Fruit fly (Drosophila melanogaster) whole organism, adult: ENCODE results near the gene CG17026.
A peak's percentile ranks its signal among the peaks of the same experiment; 100 is the strongest.

Experiments used
- CG11617 ChIP-seq: fragments of 200-800 bp; sonication (Bioruptor generic); optimal IDR thresholded peaks from 2 replicates; lab custom pipeline; 2017; ENCODE audit warnings: mild to moderate bottlenecking, missing biosample characterization, missing genetic modification reagents, missing genetic modification characterization
- CG12768 ChIP-seq: fragments of 200-800 bp; sonication (Bioruptor generic); optimal IDR thresholded peaks from 2 replicates; lab custom pipeline; 2017; ENCODE audit warnings: missing biosample characterization, missing genetic modification characterization, mild to moderate bottlenecking, moderate library complexity, missing genetic modification reagents
- CG14711 ChIP-seq: fragments of 200-800 bp; sonication (Bioruptor generic); optimal IDR thresholded peaks from 2 replicates; lab custom pipeline; 2018; ENCODE audit warnings: missing biosample characterization, mild to moderate bottlenecking, missing genetic modification characterization, moderate library complexity
- CG1620 ChIP-seq: fragments of 200-800 bp; sonication (Bioruptor generic); optimal IDR thresholded peaks from 2 replicates; lab custom pipeline; 2016; ENCODE audit warnings: missing biosample characterization, missing genetic modification characterization
- CG33017 ChIP-seq: fragments of 200-800 bp; sonication (Bioruptor generic); optimal IDR thresholded peaks from 2 replicates; lab custom pipeline; 2018; ENCODE audit warnings: missing biosample characterization, mild to moderate bottlenecking, missing genetic modification characterization, moderate library complexity
- CG5204 ChIP-seq: fragments of 200-800 bp; sonication (Bioruptor generic); optimal IDR thresholded peaks from 2 replicates; lab custom pipeline; 2016; ENCODE audit warnings: missing biosample characterization, missing genetic modification characterization
- CG7045 ChIP-seq: fragments of 200-800 bp; sonication (Bioruptor generic); optimal IDR thresholded peaks from 2 replicates; lab custom pipeline; 2017; ENCODE audit warnings: missing biosample characterization, mild to moderate bottlenecking, missing genetic modification characterization
- CG7101 ChIP-seq: fragments of 200-800 bp; sonication (Bioruptor generic); optimal IDR thresholded peaks from 2 replicates; lab custom pipeline; 2018; ENCODE audit warnings: missing biosample characterization, mild to moderate bottlenecking, missing genetic modification characterization, moderate library complexity
- Clk ChIP-seq: fragments of 200-800 bp; sonication (Bioruptor generic); optimal IDR thresholded peaks from 2 replicates; lab custom pipeline; 2017; ENCODE audit warnings: missing biosample characterization, missing genetic modification characterization
- Crg-1 ChIP-seq: fragments of 200-800 bp; sonication (Bioruptor generic); optimal IDR thresholded peaks from 2 replicates; lab custom pipeline; 2016; ENCODE audit warnings: missing biosample characterization, missing genetic modification characterization
- Hr96 ChIP-seq: fragments of 200-800 bp; sonication (Bioruptor generic); optimal IDR thresholded peaks from 2 replicates; lab custom pipeline; 2016; ENCODE audit warnings: missing biosample characterization, missing genetic modification characterization
- Mnt ChIP-seq: fragments of 200-800 bp; sonication (Bioruptor generic); optimal IDR thresholded peaks from 2 replicates; lab custom pipeline; 2016; ENCODE audit warnings: missing biosample characterization, mild to moderate bottlenecking, missing genetic modification characterization
- bab1 ChIP-seq: fragments of 200-800 bp; sonication (Bioruptor generic); optimal IDR thresholded peaks from 3 replicates; lab custom pipeline; 2019; ENCODE audit warnings: missing biosample characterization, mild to moderate bottlenecking, missing genetic modification characterization, moderate library complexity
- cic ChIP-seq: fragments of 200-800 bp; sonication (Bioruptor generic); optimal IDR thresholded peaks from 2 replicates; lab custom pipeline; 2017; ENCODE audit warnings: missing biosample characterization, mild to moderate bottlenecking, missing genetic modification characterization, moderate library complexity
- cnc ChIP-seq, 2 experiments: fragments of >200 bp; optimal IDR thresholded peaks; 2 replicates each; lab custom pipeline; 2017
- kay ChIP-seq: fragments of 200-800 bp; sonication (Bioruptor generic); peaks from one replicate; lab custom pipeline; 2016; ENCODE audit warnings: missing biosample characterization, missing genetic modification characterization, borderline replicate concordance
- ovo ChIP-seq: fragments of 200-800 bp; sonication (Bioruptor generic); optimal IDR thresholded peaks from 2 replicates; lab custom pipeline; 2016; ENCODE audit warnings: missing biosample characterization, missing genetic modification characterization
- pad ChIP-seq: fragments of 200-800 bp; sonication (Bioruptor generic); optimal IDR thresholded peaks from 3 replicates; lab custom pipeline; 2017; ENCODE audit warnings: missing biosample characterization, missing genetic modification characterization, mild to moderate bottlenecking, moderate library complexity, missing genetic modification reagents
- tj ChIP-seq: fragments of 200-800 bp; sonication (Bioruptor generic); optimal IDR thresholded peaks from 3 replicates; lab custom pipeline; 2017; ENCODE audit warnings: missing biosample characterization, mild to moderate bottlenecking, missing genetic modification characterization, moderate library complexity
- toe ChIP-seq: fragments of 200-800 bp; sonication (Bioruptor generic); optimal IDR thresholded peaks from 2 replicates; lab custom pipeline; 2016; ENCODE audit warnings: missing biosample characterization, missing genetic modification characterization

The CG17026 gene

DNA sequence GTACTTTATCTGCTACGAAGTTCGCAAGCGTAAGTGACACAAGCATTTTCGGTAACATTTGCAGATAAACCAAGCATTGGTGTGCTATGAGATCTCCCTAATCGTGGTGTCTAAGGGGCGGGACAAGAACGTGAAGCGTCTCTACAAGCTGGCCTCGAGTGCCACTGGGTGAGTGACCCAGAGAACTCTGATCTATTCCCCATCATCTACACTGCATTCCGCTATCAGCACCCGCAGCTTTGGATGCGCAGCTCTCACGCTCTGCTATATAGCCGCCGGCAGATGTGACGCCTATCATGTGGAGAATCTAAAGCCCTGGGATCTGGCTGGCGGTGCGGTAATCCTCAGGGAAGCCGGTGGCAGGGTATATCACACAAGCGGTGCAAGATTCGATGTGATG lies 4.1 kb downstream of the CG17026 start:
- TF ChIP-seq CG12768 (GFP tag; lab: Kevin White, UChicago) (no peak), cnc (optimal IDR thresholded peaks at IDR 0.05; lab: Kevin White, UChicago) (no peak), bab1 (GFP tag; lab: Kevin White, UChicago) (no peak), tj (no peak), Crg-1 (GFP tag; lab: Kevin White, UChicago) (no peak), Hr96 (GFP tag; lab: Kevin White, UChicago) (no peak), kay (GFP tag; lab: Kevin White, UChicago) (no peak), Mnt (GFP tag; lab: Kevin White, UChicago) (no peak), ovo (GFP tag; lab: Kevin White, UChicago) (no peak), CG1620 (GFP tag; lab: Kevin White, UChicago) (no peak), CG7101 (tag; lab: Kevin White, UChicago) (no peak), CG11617 (GFP tag; lab: Kevin White, UChicago) (no peak), toe (no peak), CG14711 (tag; lab: Kevin White, UChicago) (no peak), pad (GFP tag; lab: Kevin White, UChicago) (no peak), CG33017 (tag; lab: Kevin White, UChicago) (no peak), cic (GFP tag; lab: Kevin White, UChicago) (no peak), Clk (GFP tag; lab: Kevin White, UChicago) (no peak), CG7045 (GFP tag; lab: Kevin White, UChicago) (no peak), CG5204 (GFP tag; lab: Kevin White, UChicago) (no peak)

DNA sequence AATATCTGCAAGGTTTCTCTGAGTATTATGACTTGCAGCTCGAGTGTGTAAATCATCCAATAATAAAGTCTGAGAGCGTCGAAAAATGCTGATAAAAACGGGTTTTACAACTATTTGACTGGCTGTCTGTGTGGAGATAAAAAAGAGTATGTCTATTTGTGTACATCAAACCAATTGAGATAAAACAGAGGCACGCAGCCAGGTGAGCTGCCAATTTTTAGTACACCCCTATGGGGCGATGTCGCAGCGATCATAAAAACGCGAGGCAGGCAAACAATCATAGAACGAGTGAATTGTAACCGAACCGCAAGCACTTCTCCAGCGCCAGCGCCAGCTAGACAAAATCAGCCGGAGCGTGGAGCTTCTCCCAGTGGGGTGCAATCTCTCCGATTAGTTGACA lies 4.7 kb downstream of the CG17026 start, which contains the start of gene CG17027:
Gene CG17027, plus strand, starts transcription at position 189 of the 400 bp plus-strand sequence.
- peak; percentile 59 for TF ChIP-seq cic (GFP tag; lab: Kevin White, UChicago)
- no peak for TF ChIP-seq Hr96 (GFP tag; lab: Kevin White, UChicago)

DNA sequence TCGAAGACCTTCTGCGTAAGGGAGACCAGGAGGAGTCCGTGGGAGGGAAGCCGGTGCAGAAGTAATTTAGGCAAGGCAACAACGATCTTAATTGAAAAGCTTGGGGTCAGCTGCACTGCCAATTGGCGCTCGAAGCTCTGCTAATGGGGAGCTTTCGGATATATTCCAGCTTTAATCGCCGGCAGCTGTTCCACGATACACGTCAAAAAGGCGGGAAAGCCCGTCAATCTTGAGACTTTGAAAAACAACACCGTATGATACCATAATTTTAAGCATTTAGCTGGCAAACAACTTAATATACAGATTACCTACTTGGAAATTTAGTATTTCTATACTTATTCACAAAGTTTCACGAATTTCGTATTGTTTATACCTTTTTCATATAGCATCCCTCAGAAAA lies 6.2 kb downstream of the CG17026 start:
- no peak for TF ChIP-seq cnc (optimal IDR thresholded peaks at IDR 0.05; lab: Kevin White, UChicago)
- TF ChIP-seq tj: no peak
- no peak for TF ChIP-seq bab1 (GFP tag; lab: Kevin White, UChicago)
- no peak for TF ChIP-seq Mnt (GFP tag; lab: Kevin White, UChicago)

DNA sequence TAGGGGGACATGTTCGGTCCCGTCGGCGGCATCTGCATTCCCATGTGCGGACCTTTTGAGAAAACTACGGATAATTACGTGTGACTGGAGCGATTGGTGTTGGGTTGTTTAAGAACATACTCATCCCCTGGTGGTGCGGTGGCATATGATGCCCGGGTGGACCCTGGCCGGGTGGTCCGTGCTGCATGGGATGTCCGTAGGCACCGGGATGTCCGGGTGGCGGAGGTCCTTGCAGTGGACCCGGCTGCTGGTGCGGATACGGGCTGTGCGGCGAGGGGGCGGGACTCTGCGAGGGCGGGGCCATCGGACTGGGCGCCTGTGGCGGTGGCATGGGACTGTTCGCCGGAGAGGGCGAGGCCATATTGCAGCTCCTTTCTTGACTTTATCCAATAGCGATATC lies 7.0 kb downstream of the CG17026 start:
- TF ChIP-seq ovo (GFP tag; lab: Kevin White, UChicago) (no peak), CG33017 (tag; lab: Kevin White, UChicago) (no peak), pad (GFP tag; lab: Kevin White, UChicago) (no peak), kay (GFP tag; lab: Kevin White, UChicago) (no peak), Clk (GFP tag; lab: Kevin White, UChicago) (no peak), Mnt (GFP tag; lab: Kevin White, UChicago) (no peak), cic (GFP tag; lab: Kevin White, UChicago) (no peak), CG1620 (GFP tag; lab: Kevin White, UChicago) (no peak), Crg-1 (GFP tag; lab: Kevin White, UChicago) (no peak), CG11617 (GFP tag; lab: Kevin White, UChicago) (no peak), toe (no peak), bab1 (GFP tag; lab: Kevin White, UChicago) (no peak), Hr96 (GFP tag; lab: Kevin White, UChicago) (no peak)

DNA sequence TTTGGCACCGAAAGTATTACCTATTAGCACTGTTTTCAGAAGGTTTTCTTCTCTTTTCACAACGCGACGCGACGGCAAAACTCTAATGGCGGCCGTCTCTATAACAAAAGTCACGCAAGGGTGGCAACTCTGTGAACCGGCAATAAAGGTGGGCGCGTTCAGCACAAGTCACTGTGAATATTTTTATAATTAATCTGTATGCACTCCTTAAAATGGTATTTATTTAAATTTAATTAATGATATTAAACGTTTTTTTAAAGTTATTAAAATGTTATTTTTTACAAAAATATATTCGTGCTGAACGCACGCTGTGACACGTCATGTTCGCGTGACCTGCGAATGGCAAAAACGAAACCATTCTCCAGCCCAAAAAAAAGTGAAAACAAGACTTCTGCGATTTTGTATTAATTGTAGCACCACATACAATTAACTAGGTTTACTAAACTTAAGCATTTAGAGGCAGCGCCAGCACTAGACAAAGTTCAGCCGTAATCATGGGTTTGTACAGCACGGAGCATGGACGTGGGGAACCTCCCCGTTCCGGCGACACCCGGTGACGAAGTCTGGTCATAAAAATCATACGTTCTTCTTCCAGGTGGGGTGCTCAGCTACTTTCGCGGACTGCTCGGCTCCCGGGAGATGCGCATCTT lies 7.7 kb downstream of the CG17026 start, which contains the start of the genes brm and Arl1:
Gene brm, minus strand, starts transcription at position 87 of the 650 bp plus-strand sequence.
Gene Arl1, plus strand, starts transcription at position 353 of the 650 bp plus-strand sequence.
- TF ChIP-seq Hr96 (GFP tag; lab: Kevin White, UChicago) (peak; percentile 95), CG7101 (tag; lab: Kevin White, UChicago) (peak; percentile 99), Clk (GFP tag; lab: Kevin White, UChicago) (peak; percentile 99), CG12768 (GFP tag; lab: Kevin White, UChicago) (peak; percentile 99), bab1 (GFP tag; lab: Kevin White, UChicago) (peak; percentile 99), cnc (optimal IDR thresholded peaks at IDR 0.05; lab: Kevin White, UChicago) (no peak), Mnt (GFP tag; lab: Kevin White, UChicago) (peak; percentile 95), ovo (GFP tag; lab: Kevin White, UChicago) (peak; percentile 98), CG14711 (tag; lab: Kevin White, UChicago) (peak; percentile 98), CG33017 (tag; lab: Kevin White, UChicago) (peak; percentile 98), CG5204 (GFP tag; lab: Kevin White, UChicago) (peak; percentile 97), cic (GFP tag; lab: Kevin White, UChicago) (peak; percentile 93), toe (peak; percentile 99), tj (peak; percentile 93), CG11617 (GFP tag; lab: Kevin White, UChicago) (peak; percentile 99), pad (GFP tag; lab: Kevin White, UChicago) (peak; percentile 95), CG1620 (GFP tag; lab: Kevin White, UChicago) (peak; percentile 97), CG7045 (GFP tag; lab: Kevin White, UChicago) (peak; percentile 99), Crg-1 (GFP tag; lab: Kevin White, UChicago) (peak; percentile 97), kay (GFP tag; lab: Kevin White, UChicago) (no peak)

DNA sequence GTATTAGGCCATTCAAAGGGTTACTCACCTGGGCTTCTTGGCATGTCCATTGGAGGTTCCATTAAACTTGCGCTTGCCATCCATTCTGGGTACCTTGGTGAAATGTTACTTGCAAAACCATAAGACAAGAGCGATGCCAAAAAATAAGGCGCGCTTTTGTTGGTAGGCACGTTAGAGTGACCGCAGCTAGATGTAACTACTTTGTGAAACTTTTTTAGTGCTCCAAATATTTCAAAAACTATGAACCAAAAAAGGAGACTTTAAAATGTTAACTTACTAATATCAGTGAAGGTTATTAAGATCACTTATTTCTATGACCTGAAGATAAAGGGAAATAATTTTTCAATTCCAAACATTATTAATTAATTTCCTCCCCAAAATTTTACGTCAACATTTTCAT lies 12.5 kb downstream of the CG17026 start, which contains the start of gene PolD1:
Gene PolD1, minus strand, starts transcription at position 181 of the 400 bp plus-strand sequence.
- TF ChIP-seq cnc (optimal IDR thresholded peaks at IDR 0.05; lab: Kevin White, UChicago) (no peak), toe (no peak), CG11617 (GFP tag; lab: Kevin White, UChicago) (no peak), CG14711 (tag; lab: Kevin White, UChicago) (no peak), tj (no peak), bab1 (GFP tag; lab: Kevin White, UChicago) (no peak)
